In the genomic region with DNA sequence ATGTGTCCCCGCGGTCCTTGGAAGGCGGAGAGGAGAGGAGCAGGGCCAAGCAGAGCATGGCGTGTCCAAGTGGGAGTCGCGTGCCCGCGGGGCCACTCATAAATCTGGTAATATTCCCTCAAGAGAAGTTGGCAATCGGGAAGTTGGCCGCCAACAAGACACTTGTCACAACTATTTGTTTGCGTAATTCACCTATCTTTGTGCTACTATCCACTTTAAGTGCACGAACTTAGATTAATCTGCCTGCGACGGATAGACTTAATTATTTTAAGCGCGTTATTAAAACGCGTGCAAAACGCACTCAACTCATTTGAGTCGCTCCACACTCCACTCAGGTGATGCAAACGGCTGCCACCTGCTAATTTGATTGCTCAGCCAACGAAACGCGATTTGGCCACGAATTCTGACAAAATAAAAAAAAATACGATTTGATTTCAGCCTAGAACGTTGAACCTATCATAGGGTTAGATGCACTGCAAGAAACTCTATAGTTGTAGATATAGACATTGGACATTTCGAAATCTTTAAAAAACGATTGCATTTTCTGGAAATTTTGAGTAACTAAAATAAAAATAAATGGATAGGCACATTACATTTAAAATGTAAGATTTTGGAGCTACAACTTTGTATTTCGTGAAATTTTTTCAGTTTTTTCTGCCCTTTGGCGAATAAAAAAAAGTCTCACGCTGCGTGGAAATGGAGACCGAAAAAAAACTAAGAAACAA, we compare ENCODE assay signal across 1 fruit fly cellular context.
TF ChIP-seq lines count a peak whose summit lies in the region.

No protein-coding gene starts in this region.

TF ChIP-seq in whole organism, embryonic, 481 proteins besides CTCF, POLR2A, EP300 and RAD21 (continued from another document and continues in another):
- TF ChIP-seq CG7372 (GFP tag; IDR thresholded peaks at IDR 0.05; lab: Robert Waterston, UW) (peak; percentile 56; the same call in 1 of the 2 replicates), dmrt99B (tag; optimal IDR thresholded peaks at IDR 0.05; lab: Kevin White, UChicago) (peak; percentile 46), CG12744 (GFP tag; optimal IDR thresholded peaks at IDR 0.05; lab: Kevin White, UChicago) (peak; percentile 45), gem (tag; optimal IDR thresholded peaks at IDR 0.05; lab: Kevin White, UChicago) (peak; percentile 77), pita (GFP tag; optimal IDR thresholded peaks at IDR 0.05; lab: Kevin White, UChicago) (no peak), CG11085 (GFP tag; IDR thresholded peaks at IDR 0.05; lab: Robert Waterston, UW) (no peak), Ravus (GFP tag; IDR thresholded peaks at IDR 0.05; lab: Robert Waterston, UW) (no peak; the same call in 1 of the 2 replicates), CG12942 (GFP tag; optimal IDR thresholded peaks at IDR 0.05; lab: Kevin White, UChicago) (peak; percentile 31), zf30C (GFP tag; optimal IDR thresholded peaks at IDR 0.05; lab: Kevin White, UChicago) (peak; percentile 54), sens (GFP tag; lab: Kevin White, UChicago) (peak; percentile 87), CG7357 (GFP tag; IDR thresholded peaks at IDR 0.05; lab: Robert Waterston, UW) (peak; percentile 52; the same call in 2 of the 3 replicates), CG3726 (GFP tag; IDR thresholded peaks at IDR 0.05; lab: Robert Waterston, UW) (no peak), CG8089 (GFP tag; optimal IDR thresholded peaks at IDR 0.05; lab: Kevin White, UChicago) (no peak), sima (GFP tag; optimal IDR thresholded peaks at IDR 0.05; lab: Kevin White, UChicago) (no peak), az2 (GFP tag; optimal IDR thresholded peaks at IDR 0.05; lab: Kevin White, UChicago) (peak; percentile 33), pzg (GFP tag; optimal IDR thresholded peaks at IDR 0.05; lab: Kevin White, UChicago) (no peak), GATAe (GFP tag; conservative IDR thresholded peaks at IDR 0.05; lab: Robert Waterston, UW) (no peak), org-1 (GFP tag; optimal IDR thresholded peaks at IDR 0.05; lab: Kevin White, UChicago) (no peak), Mes4 (GFP tag; optimal IDR thresholded peaks at IDR 0.05; lab: Kevin White, UChicago) (no peak), CG14860 (GFP tag; IDR thresholded peaks at IDR 0.05; lab: Robert Waterston, UW; ENCODE audit: partially characterized antibody) (no peak), Hand (GFP tag; optimal IDR thresholded peaks at IDR 0.05; lab: Kevin White, UChicago) (no peak), Gsc (GFP tag; IDR thresholded peaks at IDR 0.05; lab: Robert Waterston, UW) (no peak), hth (optimal IDR thresholded peaks at IDR 0.05; lab: Kevin White, UChicago) (no peak), CG2120 (GFP tag; optimal IDR thresholded peaks at IDR 0.05; lab: Kevin White, UChicago) (peak; percentile 82), bigmax (GFP tag; optimal IDR thresholded peaks at IDR 0.05; lab: Kevin White, UChicago) (no peak), Optix (GFP tag; IDR thresholded peaks at IDR 0.05; lab: Robert Waterston, UW) (no peak), shn (GFP tag; optimal IDR thresholded peaks at IDR 0.05; lab: Kevin White, UChicago) (peak; percentile 29), Neu2 (GFP tag; optimal IDR thresholded peaks at IDR 0.05; lab: Kevin White, UChicago; ENCODE audit: borderline replicate concordance) (no peak), CG9817 (tag; optimal IDR thresholded peaks at IDR 0.05; lab: Kevin White, UChicago) (peak; percentile 24), CG9437 (GFP tag; optimal IDR thresholded peaks at IDR 0.05; lab: Kevin White, UChicago) (peak; percentile 23), HLH3B (GFP tag; IDR thresholded peaks at IDR 0.05; lab: Robert Waterston, UW) (0 out of 2 replicates have a peak, but pooled peaks have one; percentile 13), Asciz (GFP tag; optimal IDR thresholded peaks at IDR 0.05; lab: Kevin White, UChicago) (no peak), CG33557 (GFP tag; optimal IDR thresholded peaks at IDR 0.05; lab: Kevin White, UChicago) (no peak), Ptx1 (GFP tag; IDR thresholded peaks at IDR 0.05; lab: Robert Waterston, UW) (no peak; the same call in 1 of the 2 replicates), Usf (GFP tag; optimal IDR thresholded peaks at IDR 0.05; lab: Kevin White, UChicago) (no peak), Sin3A (optimal IDR thresholded peaks at IDR 0.05; lab: Kevin White, UChicago) (no peak), YL-1 (GFP tag; optimal IDR thresholded peaks at IDR 0.05; lab: Kevin White, UChicago) (no peak), repo (GFP tag; optimal IDR thresholded peaks at IDR 0.05; lab: Kevin White, UChicago) (no peak), fd64A (GFP tag; optimal IDR thresholded peaks at IDR 0.05; lab: Kevin White, UChicago) (no peak), bsh (GFP tag; optimal IDR thresholded peaks at IDR 0.05; lab: Kevin White, UChicago) (peak in 1 of 2 experiments; percentile 47), Antp (GFP tag; optimal IDR thresholded peaks at IDR 0.05; lab: Kevin White, UChicago) (no peak), CG17361 (GFP tag; IDR thresholded peaks at IDR 0.05; lab: Robert Waterston, UW) (peak; percentile 51; the same call in 1 of the 3 replicates), danr (GFP tag; IDR thresholded peaks at IDR 0.05; lab: Robert Waterston, UW) (no peak), CG9609 (GFP tag; optimal IDR thresholded peaks at IDR 0.05; lab: Kevin White, UChicago) (peak; percentile 21), gce (GFP tag; IDR thresholded peaks at IDR 0.05; lab: Robert Waterston, UW) (no peak), CG18476 (GFP tag; optimal IDR thresholded peaks at IDR 0.05; lab: Kevin White, UChicago) (peak; percentile 45), prd (optimal IDR thresholded peaks at IDR 0.05; lab: Kevin White, UChicago) (no peak), prd (GFP tag; IDR thresholded peaks at IDR 0.05; lab: Robert Waterston, UW) (peak; percentile 69), CG17802 (tag; optimal IDR thresholded peaks at IDR 0.05; lab: Kevin White, UChicago) (no peak), CG13287 (GFP tag; IDR thresholded peaks at IDR 0.05; lab: Robert Waterston, UW; ENCODE audit: partially characterized antibody) (no peak), CG15479 (GFP tag; optimal IDR thresholded peaks at IDR 0.05; lab: Kevin White, UChicago) (no peak), CG16813 (GFP tag; IDR thresholded peaks at IDR 0.05; lab: Robert Waterston, UW; ENCODE audit: partially characterized antibody) (no peak), sr (GFP tag; IDR thresholded peaks at IDR 0.05; lab: Robert Waterston, UW) (no peak), CG9932 (GFP tag; IDR thresholded peaks at IDR 0.05; lab: Robert Waterston, UW) (peak; percentile 57), lola (GFP tag; optimal IDR thresholded peaks at IDR 0.05; lab: Kevin White, UChicago) (peak in 1 of 3 experiments; percentile 14), CG18599 (GFP tag; optimal IDR thresholded peaks at IDR 0.05; lab: Kevin White, UChicago) (peak; percentile 64), grn (GFP tag; optimal IDR thresholded peaks at IDR 0.05; lab: Kevin White, UChicago) (no peak), CG12769 (tag; optimal IDR thresholded peaks at IDR 0.05; lab: Kevin White, UChicago) (no peak), CG2116 (GFP tag; optimal IDR thresholded peaks at IDR 0.05; lab: Kevin White, UChicago) (no peak), CG1603 (tag; optimal IDR thresholded peaks at IDR 0.05; lab: Kevin White, UChicago) (no peak), caup (GFP tag; optimal IDR thresholded peaks at IDR 0.05; lab: Kevin White, UChicago; ENCODE audit: severe bottlenecking) (peak; percentile 45), br (optimal IDR thresholded peaks at IDR 0.05; lab: Kevin White, UChicago) (no peak), Gug (GFP tag; IDR thresholded peaks at IDR 0.05; lab: Robert Waterston, UW) (no peak), psq (GFP tag; optimal IDR thresholded peaks at IDR 0.05; lab: Kevin White, UChicago) (no peak), CG11695 (GFP tag; IDR thresholded peaks at IDR 0.05; lab: Robert Waterston, UW) (peak; percentile 57; the same call in 2 of the 3 replicates), exex (tag; optimal IDR thresholded peaks at IDR 0.05; lab: Kevin White, UChicago) (no peak), MESR4 (GFP tag; optimal IDR thresholded peaks at IDR 0.05; lab: Kevin White, UChicago) (no peak), Aef1 (GFP tag; IDR thresholded peaks at IDR 0.05; lab: Robert Waterston, UW) (peak; percentile 47; the same call in 2 of the 3 replicates), bab2 (GFP tag; optimal IDR thresholded peaks at IDR 0.05; lab: Kevin White, UChicago) (peak; percentile 55), nmo (GFP tag; optimal IDR thresholded peaks at IDR 0.05; lab: Kevin White, UChicago) (peak; percentile 39), CG17186 (GFP tag; optimal IDR thresholded peaks at IDR 0.05; lab: Kevin White, UChicago) (no peak), CG7271 (tag; optimal IDR thresholded peaks at IDR 0.05; lab: Kevin White, UChicago) (no peak), Doc2 (GFP tag; IDR thresholded peaks at IDR 0.05; lab: Robert Waterston, UW) (no peak), CG18011 (GFP tag; optimal IDR thresholded peaks at IDR 0.05; lab: Kevin White, UChicago) (no peak), luna (GFP tag; optimal IDR thresholded peaks at IDR 0.05; lab: Kevin White, UChicago) (no peak), Bteb2 (GFP tag; optimal IDR thresholded peaks at IDR 0.05; lab: Kevin White, UChicago) (peak; percentile 59), CG17359 (tag; optimal IDR thresholded peaks at IDR 0.05; lab: Kevin White, UChicago) (peak; percentile 28), TFAM (GFP tag; optimal IDR thresholded peaks at IDR 0.05; lab: Kevin White, UChicago) (no peak), CkIIα-i1 (GFP tag; IDR thresholded peaks at IDR 0.05; lab: Robert Waterston, UW) (no peak), CG4854 (GFP tag; optimal IDR thresholded peaks at IDR 0.05; lab: Kevin White, UChicago) (peak; percentile 18), wdn (GFP tag; IDR thresholded peaks at IDR 0.05; lab: Robert Waterston, UW) (peak; percentile 45; the same call in 1 of the 2 replicates), so (GFP tag; IDR thresholded peaks at IDR 0.05; lab: Robert Waterston, UW) (peak; percentile 61; the same call in 1 of the 3 replicates), C15 (GFP tag; IDR thresholded peaks at IDR 0.05; lab: Robert Waterston, UW) (no peak), Camta (GFP tag; optimal IDR thresholded peaks at IDR 0.05; lab: Kevin White, UChicago) (peak; percentile 17), z (GFP tag; IDR thresholded peaks at IDR 0.05; lab: Robert Waterston, UW) (peak; percentile 73), Side (GFP tag; optimal IDR thresholded peaks at IDR 0.05; lab: Kevin White, UChicago) (peak; percentile 22), CG12236 (GFP tag; optimal IDR thresholded peaks at IDR 0.05; lab: Kevin White, UChicago) (no peak), CG12659 (GFP tag; optimal IDR thresholded peaks at IDR 0.05; lab: Kevin White, UChicago) (peak; percentile 53), mirr (GFP tag; optimal IDR thresholded peaks at IDR 0.05; lab: Kevin White, UChicago) (no peak), tin (GFP tag; optimal IDR thresholded peaks at IDR 0.05; lab: Kevin White, UChicago) (peak; percentile 15), CG3281 (GFP tag; optimal IDR thresholded peaks at IDR 0.05; lab: Kevin White, UChicago) (peak; percentile 61), nerfin-1 (tag; optimal IDR thresholded peaks at IDR 0.05; lab: Kevin White, UChicago) (no peak), CG15696 (tag; optimal IDR thresholded peaks at IDR 0.05; lab: Kevin White, UChicago) (no peak), p53 (GFP tag; optimal IDR thresholded peaks at IDR 0.05; lab: Kevin White, UChicago) (no peak), CG6689 (GFP tag; IDR thresholded peaks at IDR 0.05; lab: Robert Waterston, UW) (peak; percentile 64; the same call in 1 of the 2 replicates), CG1233 (GFP tag; optimal IDR thresholded peaks at IDR 0.05; lab: Kevin White, UChicago) (peak; percentile 29), CG1647 (GFP tag; optimal IDR thresholded peaks at IDR 0.05; lab: Kevin White, UChicago) (peak; percentile 49), CG7928 (GFP tag; optimal IDR thresholded peaks at IDR 0.05; lab: Kevin White, UChicago) (no peak), lmd (GFP tag; IDR thresholded peaks at IDR 0.05; lab: Robert Waterston, UW) (peak; percentile 75), CG4617 (GFP tag; optimal IDR thresholded peaks at IDR 0.05; lab: Kevin White, UChicago; ENCODE audit: borderline replicate concordance) (no peak), CG15269 (tag; optimal IDR thresholded peaks at IDR 0.05; lab: Kevin White, UChicago) (peak; percentile 72), pan (optimal IDR thresholded peaks at IDR 0.05; lab: Kevin White, UChicago) (no peak), pan (GFP tag; optimal IDR thresholded peaks at IDR 0.05 in 1 of 2, IDR thresholded peaks at IDR 0.05 in 1 of 2) (peak in 1 of 2 experiments; percentile 71), Scr (GFP tag; IDR thresholded peaks at IDR 0.05; lab: Robert Waterston, UW; ENCODE audit: partially characterized antibody) (no peak), Lim3 (GFP tag; IDR thresholded peaks at IDR 0.05; lab: Robert Waterston, UW) (no peak), CG12071 (GFP tag; optimal IDR thresholded peaks at IDR 0.05; lab: Kevin White, UChicago) (no peak), Taf1 (GFP tag; IDR thresholded peaks at IDR 0.05; lab: Robert Waterston, UW) (no peak), dm (GFP tag; optimal IDR thresholded peaks at IDR 0.05; lab: Kevin White, UChicago) (no peak), D19B (GFP tag; optimal IDR thresholded peaks at IDR 0.05; lab: Kevin White, UChicago) (peak; percentile 5), CG6654 (GFP tag; optimal IDR thresholded peaks at IDR 0.05; lab: Kevin White, UChicago) (no peak), BEAF-32 (GFP tag; optimal IDR thresholded peaks at IDR 0.05; lab: Kevin White, UChicago) (no peak), her (GFP tag; optimal IDR thresholded peaks at IDR 0.05; lab: Kevin White, UChicago) (peak; percentile 49), ranshi (GFP tag; IDR thresholded peaks at IDR 0.05; lab: Robert Waterston, UW) (peak; percentile 56; the same call in 1 of the 2 replicates), CG2129 (GFP tag; IDR thresholded peaks at IDR 0.05; lab: Robert Waterston, UW; ENCODE audit: partially characterized antibody) (no peak), CG13296 (GFP tag; optimal IDR thresholded peaks at IDR 0.05; lab: Kevin White, UChicago) (peak; percentile 42), unc-4 (GFP tag; IDR thresholded peaks at IDR 0.05; lab: Robert Waterston, UW; ENCODE audit: partially characterized antibody) (no peak), seq (GFP tag; IDR thresholded peaks at IDR 0.05; lab: Robert Waterston, UW) (peak; percentile 65), CG8478 (optimal IDR thresholded peaks at IDR 0.05; lab: Kevin White, UChicago) (no peak), otp (GFP tag; IDR thresholded peaks at IDR 0.05; lab: Robert Waterston, UW) (0 out of 3 replicates have a peak, but pooled peaks have one; percentile 14), CoRest (tag; optimal IDR thresholded peaks at IDR 0.05; lab: Kevin White, UChicago) (peak; percentile 61), CG11093 (GFP tag; IDR thresholded peaks at IDR 0.05; lab: Robert Waterston, UW) (no peak), bbx (GFP tag; IDR thresholded peaks at IDR 0.05; lab: Robert Waterston, UW; ENCODE audit: partially characterized antibody) (no peak), sqz (GFP tag; optimal IDR thresholded peaks at IDR 0.05; lab: Kevin White, UChicago) (peak; percentile 51)
